Fruit fly (Drosophila melanogaster): ENCODE measurements around the gene Cpr65Eb.

- TF ChIP-seq psq (optimal IDR thresholded peaks at IDR 0.05) (no peak), CG8478 (optimal IDR thresholded peaks at IDR 0.05) (no peak)
These were observed 30.1 kb downstream of the Cpr65Eb start for dm6 chr3L:7058401-7058999.
